Fruit fly (Drosophila melanogaster) whole organism, embryonic: ENCODE measurements around the gene CG42571.

Experiments used
- Awh ChIP-seq: fragments of 200-800 bp; sonication (Bioruptor generic); IDR thresholded peaks from 2 replicates; pipeline ENCODE4, ENCODE4 v1.3.6; 2022; ENCODE audit warnings: missing biosample characterization, missing genetic modification characterization
- B-H2 ChIP-seq: fragments of 200-800 bp; sonication (Bioruptor generic); optimal IDR thresholded peaks from 2 replicates; lab custom pipeline; 2018; ENCODE audit warnings: missing biosample characterization, mild to moderate bottlenecking, missing genetic modification characterization
- CG15073 ChIP-seq: fragments of 200-800 bp; sonication (Bioruptor generic); optimal IDR thresholded peaks from 2 replicates; lab custom pipeline; 2016; ENCODE audit warnings: missing biosample characterization, missing genetic modification characterization
- CG18599 ChIP-seq: fragments of 200-800 bp; sonication (Bioruptor generic); optimal IDR thresholded peaks from 3 replicates; lab custom pipeline; 2017; ENCODE audit warnings: missing biosample characterization, missing genetic modification characterization, mild to moderate bottlenecking, moderate library complexity, missing genetic modification reagents
- CG2202 ChIP-seq: fragments of 200-800 bp; sonication (Bioruptor generic); optimal IDR thresholded peaks from 2 replicates; lab custom pipeline; 2018; ENCODE audit warnings: missing biosample characterization, mild to moderate bottlenecking, missing genetic modification characterization
- CG2889 ChIP-seq: fragments of 200-800 bp; sonication (Bioruptor generic); IDR thresholded peaks from 3 replicates; pipeline ENCODE4 v1.3.6; 2022; ENCODE audit warnings: missing biosample characterization, missing genetic modification characterization
- CG30403 ChIP-seq: fragments of 200-800 bp; sonication (Bioruptor generic); optimal IDR thresholded peaks from 3 replicates; lab custom pipeline; 2016; ENCODE audit warnings: missing biosample characterization, missing genetic modification characterization
- CG33557 ChIP-seq: fragments of 200-800 bp; sonication (Bioruptor generic); optimal IDR thresholded peaks from 2 replicates; lab custom pipeline; 2019; ENCODE audit warnings: missing biosample characterization, mild to moderate bottlenecking, missing genetic modification characterization, moderate library complexity
- CG4360 ChIP-seq: fragments of 200-800 bp; sonication (Bioruptor generic); IDR thresholded peaks from 2 replicates; pipeline ENCODE4 v1.3.6; 2022; ENCODE audit warnings: missing biosample characterization, missing genetic modification characterization
- CG8944 ChIP-seq: fragments of 200-800 bp; sonication (Bioruptor generic); optimal IDR thresholded peaks from 3 replicates; lab custom pipeline; 2016; ENCODE audit warnings: missing biosample characterization, missing genetic modification characterization
- CTCF ChIP-seq: fragments of 200-800 bp; sonication (Bioruptor generic); optimal IDR thresholded peaks from 2 replicates; lab custom pipeline; 2017; ENCODE audit warnings: missing biosample characterization, mild to moderate bottlenecking, missing genetic modification characterization, moderate library complexity
- Deaf1 ChIP-seq: fragments of 200-800 bp; optimal IDR thresholded peaks from 3 replicates; lab custom pipeline; 2019; ENCODE audit warnings: missing biosample characterization, mild to moderate bottlenecking, missing genetic modification characterization, moderate library complexity
- Fer2 ChIP-seq: fragments of 200-800 bp; sonication (Bioruptor generic); optimal IDR thresholded peaks from 2 replicates; lab custom pipeline; 2018; ENCODE audit warnings: missing biosample characterization, mild to moderate bottlenecking, missing genetic modification characterization, moderate library complexity
- Gsc ChIP-seq: fragments of 200-800 bp; sonication (Bioruptor generic); IDR thresholded peaks from 2 replicates; pipeline ENCODE4 v1.3.6; 2022; ENCODE audit warnings: missing biosample characterization, missing genetic modification characterization
- HLH3B ChIP-seq: fragments of 200-800 bp; sonication (Bioruptor generic); IDR thresholded peaks from 2 replicates; pipeline ENCODE4 v1.3.6; 2022; ENCODE audit warnings: missing biosample characterization, missing genetic modification characterization
- Hmx ChIP-seq: fragments of 200-800 bp; sonication (Bioruptor generic); optimal IDR thresholded peaks from 2 replicates; lab custom pipeline; 2016; ENCODE audit warnings: missing biosample characterization, missing genetic modification characterization
- Lpt ChIP-seq: fragments of >200 bp; optimal IDR thresholded peaks from 2 replicates; lab custom pipeline; 2018; ENCODE audit warnings: missing biosample characterization, missing genetic modification characterization
- Mad ChIP-seq: fragments of 200-800 bp; sonication (Bioruptor generic); optimal IDR thresholded peaks from 2 replicates; lab custom pipeline; 2016; ENCODE audit warnings: missing biosample characterization, missing genetic modification characterization
- Myb ChIP-seq: fragments of 200-800 bp; sonication (Bioruptor generic); optimal IDR thresholded peaks from 2 replicates; lab custom pipeline; 2016; ENCODE audit warnings: missing biosample characterization, missing genetic modification characterization
- NC2β ChIP-seq: fragments of 200-800 bp; sonication (Bioruptor generic); optimal IDR thresholded peaks from 2 replicates; lab custom pipeline; 2016; ENCODE audit warnings: missing biosample characterization, missing genetic modification characterization
- Nf-YB ChIP-seq: fragments of 200-800 bp; sonication (Bioruptor generic); optimal IDR thresholded peaks from 3 replicates; lab custom pipeline; 2019; ENCODE audit warnings: missing biosample characterization, mild to moderate bottlenecking, missing genetic modification characterization, moderate library complexity
- Sox100B ChIP-seq: fragments of 200-800 bp; sonication (Bioruptor generic); optimal IDR thresholded peaks from 3 replicates; lab custom pipeline; 2018; ENCODE audit warnings: missing biosample characterization, mild to moderate bottlenecking, missing genetic modification characterization
- Sry-β ChIP-seq: fragments of 200-800 bp; sonication (Bioruptor generic); optimal IDR thresholded peaks from 2 replicates; lab custom pipeline; 2018; ENCODE audit warnings: missing biosample characterization, mild to moderate bottlenecking, missing genetic modification characterization, moderate library complexity
- Ssrp ChIP-seq: fragments of 200-800 bp; sonication (Bioruptor generic); optimal IDR thresholded peaks from 2 replicates; lab custom pipeline; 2018; ENCODE audit warnings: missing biosample characterization, mild to moderate bottlenecking, missing genetic modification characterization, moderate library complexity
- Stat92E ChIP-seq, 3 experiments: fragments of >200 bp in 2 of 3; fragments of 200-800 bp in 1 of 3; sonication (Bioruptor generic) in 1 of 3; optimal IDR thresholded peaks; 2 replicates each; lab custom pipeline; 2017 to 2019; ENCODE audit warnings: missing biosample characterization in 3 of 3, missing genetic modification characterization in 3 of 3, mild to moderate bottlenecking in 1 of 3, moderate library complexity in 1 of 3
- Trl ChIP-seq, 3 experiments: fragments of >200 bp in 2 of 3; fragments of 200-800 bp in 1 of 3; sonication (Bioruptor generic) in 1 of 3; optimal IDR thresholded peaks; 2 replicates in 1 of 3; 3 replicates in 2 of 3; lab custom pipeline; 2016 to 2017; ENCODE audit warnings: missing biosample characterization in 1 of 3, missing genetic modification characterization in 1 of 3
- cato ChIP-seq: fragments of 200-800 bp; sonication (Bioruptor generic); optimal IDR thresholded peaks from 2 replicates; lab custom pipeline; 2016; ENCODE audit warnings: missing biosample characterization, missing genetic modification characterization, borderline replicate concordance
- chn ChIP-seq: fragments of 200-800 bp; sonication (Bioruptor generic); optimal IDR thresholded peaks from 2 replicates; lab custom pipeline; 2016; ENCODE audit warnings: missing biosample characterization, missing genetic modification characterization
- ci ChIP-seq: fragments of 200-800 bp; sonication (Bioruptor generic); IDR thresholded peaks from 3 replicates; pipeline ENCODE4 v1.3.6; 2022; ENCODE audit warnings: missing biosample characterization, missing genetic modification characterization
- crol ChIP-seq: fragments of 200-800 bp; sonication (Bioruptor generic); IDR thresholded peaks from 2 replicates; pipeline ENCODE4 v1.3.6; 2022; ENCODE audit warnings: missing biosample characterization, missing genetic modification characterization
- dimm ChIP-seq: fragments of 200-800 bp; sonication (Bioruptor generic); IDR thresholded peaks from 2 replicates; pipeline ENCODE4 v1.3.6; 2022; ENCODE audit warnings: missing biosample characterization, missing genetic modification characterization
- eyg ChIP-seq: fragments of 200-800 bp; sonication (Bioruptor generic); optimal IDR thresholded peaks from 3 replicates; lab custom pipeline; 2016; ENCODE audit warnings: missing biosample characterization, missing genetic modification characterization
- fd64A ChIP-seq: fragments of 200-800 bp; sonication (Bioruptor generic); optimal IDR thresholded peaks from 3 replicates; lab custom pipeline; 2018; ENCODE audit warnings: missing biosample characterization, mild to moderate bottlenecking, missing genetic modification characterization
- grn ChIP-seq: fragments of 200-800 bp; sonication (Bioruptor generic); optimal IDR thresholded peaks from 3 replicates; lab custom pipeline; 2017; ENCODE audit warnings: missing biosample characterization, missing genetic modification characterization
- gro ChIP-seq: fragments of 200-800 bp; sonication (Bioruptor generic); optimal IDR thresholded peaks from 2 replicates; lab custom pipeline; 2016; ENCODE audit warnings: missing biosample characterization, missing genetic modification characterization
- h ChIP-seq: fragments of >200 bp; optimal IDR thresholded peaks from 2 replicates; lab custom pipeline; 2017
- jigr1 ChIP-seq: fragments of 200-800 bp; sonication (Bioruptor generic); IDR thresholded peaks from 3 replicates; pipeline ENCODE4 v1.3.6; 2022; ENCODE audit warnings: missing biosample characterization, missing genetic modification characterization
- mirr ChIP-seq: fragments of 200-800 bp; sonication (Bioruptor generic); optimal IDR thresholded peaks from 3 replicates; lab custom pipeline; 2018; ENCODE audit warnings: missing biosample characterization, mild to moderate bottlenecking, missing genetic modification characterization
- pho ChIP-seq: fragments of 200-800 bp; sonication (Bioruptor generic); optimal IDR thresholded peaks from 2 replicates; lab custom pipeline; 2016; ENCODE audit warnings: missing biosample characterization, missing genetic modification characterization
- sim ChIP-seq: fragments of 200-800 bp; sonication (Bioruptor generic); IDR thresholded peaks from 2 replicates; pipeline ENCODE4 v1.3.6; 2022; ENCODE audit warnings: missing biosample characterization, missing genetic modification characterization

The CG42571 gene

DNA sequence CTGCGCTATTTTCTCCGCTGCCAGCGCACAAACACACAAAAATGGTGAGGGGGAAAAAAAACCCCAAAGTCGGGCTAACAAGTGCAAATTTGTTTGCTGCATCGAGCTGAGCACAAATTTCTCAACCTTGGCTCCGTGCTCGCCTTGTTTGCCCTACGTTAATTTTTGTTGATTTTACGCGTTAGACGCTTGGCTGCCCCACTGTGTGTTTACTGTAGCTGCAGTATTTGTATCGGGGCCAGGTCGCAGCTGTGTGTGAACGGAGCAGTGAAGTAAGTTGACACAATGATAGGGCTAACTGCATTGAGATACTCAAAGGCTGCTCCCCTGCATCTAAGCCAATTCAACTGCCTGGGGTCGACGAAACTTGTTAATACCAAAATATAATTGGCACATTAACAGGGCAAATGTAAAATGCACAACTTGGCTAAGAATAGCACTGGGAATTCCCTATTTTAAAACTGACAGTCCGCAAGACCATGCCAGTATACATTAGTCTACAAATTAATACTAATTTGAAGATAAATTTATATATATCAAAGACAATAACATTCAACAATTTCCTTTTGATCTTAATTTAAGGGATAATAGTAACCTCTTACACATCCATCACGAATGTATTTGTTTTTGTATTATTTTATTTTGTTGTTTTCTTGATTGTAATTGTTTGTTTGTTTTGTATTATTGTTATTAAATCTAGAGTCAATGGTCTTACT is at the start of gene CG42571 (continued):
- TF ChIP-seq Ssrp (no peak), jigr1 (GFP tag; lab: Robert Waterston, UW) (no peak), CG8944 (GFP tag; lab: Kevin White, UChicago) (peak; percentile 28), CG30403 (no peak), CG18599 (GFP tag; lab: Kevin White, UChicago) (no peak), ci (GFP tag; lab: Robert Waterston, UW) (peak; percentile 83), Trl (optimal IDR thresholded peaks at IDR 0.05; lab: Kevin White, UChicago) (no peak), Trl (GFP tag; optimal IDR thresholded peaks at IDR 0.05; lab: Kevin White, UChicago) (peak; percentile 51), Nf-YB (GFP tag; lab: Kevin White, UChicago) (peak; percentile 30), HLH3B (GFP tag; lab: Robert Waterston, UW) (peak; percentile 39; the same call in 1 of the 2 replicates), chn (no peak), Sox100B (peak; percentile 53), Lpt (no peak), NC2β (GFP tag; lab: Kevin White, UChicago) (no peak), Hmx (no peak), eyg (GFP tag; lab: Kevin White, UChicago) (no peak), cato (GFP tag; lab: Kevin White, UChicago) (no peak), mirr (GFP tag; lab: Kevin White, UChicago) (no peak), Mad (GFP tag; lab: Kevin White, UChicago) (peak; percentile 13), Deaf1 (tag; lab: Kevin White, UChicago) (no peak), B-H2 (GFP tag; lab: Kevin White, UChicago) (no peak), Gsc (GFP tag; lab: Robert Waterston, UW) (no peak), Myb (GFP tag; lab: Kevin White, UChicago) (no peak), h (lab: Kevin White, UChicago) (no peak), crol (no peak), CG4360 (GFP tag; lab: Robert Waterston, UW) (peak; percentile 41; the same call in 1 of the 2 replicates), CG2889 (GFP tag; lab: Robert Waterston, UW) (no peak), Sry-β (GFP tag; lab: Kevin White, UChicago) (no peak), CG33557 (peak; percentile 57), fd64A (peak; percentile 69), CG2202 (peak; percentile 72), pho (no peak), CTCF (GFP tag; lab: Kevin White, UChicago) (peak; percentile 24), CG15073 (GFP tag; lab: Kevin White, UChicago) (no peak), dimm (GFP tag; lab: Robert Waterston, UW) (no peak), gro (GFP tag; lab: Kevin White, UChicago) (no peak), sim (GFP tag; lab: Robert Waterston, UW) (no peak)
- TF ChIP-seq, all 482 proteins: peak for 162

DNA sequence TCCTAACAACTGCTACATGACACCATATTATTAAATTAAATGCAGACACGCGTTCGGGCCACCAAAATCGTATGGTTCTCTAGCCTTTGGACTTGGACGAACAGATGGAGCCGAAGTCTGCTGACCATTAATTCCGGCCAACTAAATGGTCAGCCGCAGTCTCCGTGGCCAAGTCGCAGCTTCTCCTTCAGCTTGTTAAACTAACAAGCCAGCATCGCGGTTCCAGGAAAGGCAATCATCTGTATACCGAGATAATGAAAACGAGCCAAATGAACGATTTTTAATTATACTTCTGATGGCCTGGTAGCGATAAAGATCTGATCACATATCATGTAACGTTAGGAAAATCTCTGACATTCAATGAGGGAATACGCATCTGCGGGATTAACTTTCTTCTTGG is 46.3 kb upstream of the CG42571 start:
- TF ChIP-seq Stat92E (GFP tag; optimal IDR thresholded peaks at IDR 0.05; lab: Kevin White, UChicago) = peak in 1 of 3 experiments; percentile 81
- peak; percentile 75 for TF ChIP-seq grn
- TF ChIP-seq Awh (GFP tag; lab: Robert Waterston, UW) = peak; percentile 50; the same call in 1 of the 2 replicates
- no peak for TF ChIP-seq Fer2 (tag; lab: Kevin White, UChicago)
